Fruit fly (Drosophila melanogaster): ENCODE data around the gene CG7065.

CG7065 gene

dm6 chrX:9132589-9133237, 9.6 kb upstream of the CG7065 start:
- TF ChIP-seq CG7045 (GFP tag; optimal IDR thresholded peaks at IDR 0.05) (no peak), CG12768 (GFP tag; optimal IDR thresholded peaks at IDR 0.05) (no peak), pad (GFP tag; optimal IDR thresholded peaks at IDR 0.05) (no peak), Mnt (GFP tag; optimal IDR thresholded peaks at IDR 0.05) (no peak), kay (GFP tag; ENCODE audit: borderline replicate concordance) (no peak), CG1620 (GFP tag; optimal IDR thresholded peaks at IDR 0.05) (no peak), ovo (GFP tag; optimal IDR thresholded peaks at IDR 0.05) (no peak), cic (GFP tag; optimal IDR thresholded peaks at IDR 0.05) (no peak), CG14711 (tag; optimal IDR thresholded peaks at IDR 0.05) (no peak), CG5204 (GFP tag; optimal IDR thresholded peaks at IDR 0.05) (no peak), CG33017 (tag; optimal IDR thresholded peaks at IDR 0.05) (no peak), Hr96 (GFP tag; optimal IDR thresholded peaks at IDR 0.05) (no peak), Clk (GFP tag; optimal IDR thresholded peaks at IDR 0.05) (no peak), CG7101 (tag; optimal IDR thresholded peaks at IDR 0.05) (no peak), CG11617 (GFP tag; optimal IDR thresholded peaks at IDR 0.05) (no peak), tj (GFP tag; optimal IDR thresholded peaks at IDR 0.05) (no peak)

DNA sequence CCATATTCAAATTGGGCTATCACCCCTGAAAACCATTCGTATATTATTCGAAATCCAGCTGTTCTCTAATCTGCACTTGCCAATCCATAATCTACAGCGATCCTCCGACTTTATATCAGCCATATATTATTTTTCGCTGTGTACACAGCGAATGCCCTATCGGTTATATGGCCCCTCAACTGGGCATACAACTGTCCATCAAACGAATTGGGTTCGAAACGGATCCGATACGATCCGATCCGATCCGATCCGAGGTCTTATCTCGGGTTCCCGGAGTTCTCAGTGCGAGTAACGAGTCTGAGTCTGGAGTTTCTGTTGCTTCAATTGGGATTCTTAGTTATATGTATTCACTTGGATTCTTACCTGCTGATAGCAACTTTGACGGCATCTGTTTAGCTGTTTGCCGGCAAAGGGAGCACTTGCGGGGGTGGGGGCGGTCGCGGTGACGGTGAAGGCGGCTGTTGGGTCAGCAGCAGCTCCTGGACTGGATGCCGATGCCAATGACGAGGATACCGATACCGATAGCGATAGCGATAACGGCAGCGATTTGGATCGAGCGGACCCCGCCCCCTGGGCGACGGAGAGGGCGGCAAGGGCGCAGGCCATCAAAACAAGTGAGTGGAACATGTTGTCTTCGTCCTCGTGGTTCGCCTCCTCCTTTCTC, 8.6 kb upstream of the CG7065 start:
- no peak for TF ChIP-seq CG11617 (GFP tag; optimal IDR thresholded peaks at IDR 0.05)
- TF ChIP-seq pad (GFP tag; optimal IDR thresholded peaks at IDR 0.05) = no peak
- no peak for TF ChIP-seq CG14711 (tag; optimal IDR thresholded peaks at IDR 0.05)
- no peak for TF ChIP-seq CG33017 (tag; optimal IDR thresholded peaks at IDR 0.05)
- no peak for TF ChIP-seq Mnt (GFP tag; optimal IDR thresholded peaks at IDR 0.05)
- TF ChIP-seq bab1 (GFP tag; optimal IDR thresholded peaks at IDR 0.05) = no peak
- TF ChIP-seq CG12768 (GFP tag; optimal IDR thresholded peaks at IDR 0.05) = no peak
- no peak for TF ChIP-seq Clk (GFP tag; optimal IDR thresholded peaks at IDR 0.05)
- no peak for TF ChIP-seq ovo (GFP tag; optimal IDR thresholded peaks at IDR 0.05)
- no peak for TF ChIP-seq Hr96 (GFP tag; optimal IDR thresholded peaks at IDR 0.05)
- no peak for TF ChIP-seq CG1620 (GFP tag; optimal IDR thresholded peaks at IDR 0.05)
- no peak for TF ChIP-seq tj (GFP tag; optimal IDR thresholded peaks at IDR 0.05)
- TF ChIP-seq cic (GFP tag; optimal IDR thresholded peaks at IDR 0.05) = no peak
- no peak for TF ChIP-seq cnc (optimal IDR thresholded peaks at IDR 0.05)
- no peak for TF ChIP-seq kay (GFP tag; ENCODE audit: borderline replicate concordance)
- no peak for TF ChIP-seq CG7045 (GFP tag; optimal IDR thresholded peaks at IDR 0.05)

dm6 chrX:9134241-9134849, 7.9 kb upstream of the CG7065 start:
- no peak for TF ChIP-seq cnc (optimal IDR thresholded peaks at IDR 0.05)
- TF ChIP-seq ovo (GFP tag; optimal IDR thresholded peaks at IDR 0.05) = peak; percentile 24
- TF ChIP-seq tj (GFP tag; optimal IDR thresholded peaks at IDR 0.05) = peak; percentile 79
- TF ChIP-seq pad (GFP tag; optimal IDR thresholded peaks at IDR 0.05) = peak; percentile 71
- TF ChIP-seq CG1620 (GFP tag; optimal IDR thresholded peaks at IDR 0.05) = no peak

DNA sequence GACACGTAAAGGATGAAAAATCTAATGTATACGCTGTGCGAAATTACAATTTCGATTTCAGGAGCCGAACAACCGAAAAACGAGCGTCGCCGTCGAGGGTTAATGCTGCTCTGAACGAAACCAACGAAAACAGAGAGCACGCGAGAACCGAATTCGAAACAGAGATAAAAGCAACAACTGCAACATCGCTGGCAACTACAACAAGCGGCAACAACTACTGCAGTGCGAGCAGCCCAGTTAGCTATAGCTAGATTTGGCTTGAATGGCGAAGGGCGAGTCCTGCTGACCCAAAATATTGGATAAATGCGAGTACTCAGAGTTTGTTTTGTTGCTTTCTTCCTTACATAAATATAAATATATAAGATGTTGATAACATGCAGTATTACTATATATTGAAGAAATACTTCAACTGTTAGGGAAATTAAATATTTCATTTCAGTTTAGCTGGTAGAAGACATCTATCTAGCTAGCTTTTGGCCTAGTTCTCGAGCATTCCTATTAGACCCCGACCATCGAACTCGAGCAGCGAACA, 7.3 kb upstream of the CG7065 start, which contains the start of gene fend:
Gene fend (minus strand): TSS at position 178 of the 532 bp plus-strand sequence.
- TF ChIP-seq Hr96 (GFP tag; optimal IDR thresholded peaks at IDR 0.05) = no peak
- peak; percentile 3 for TF ChIP-seq CG11617 (GFP tag; optimal IDR thresholded peaks at IDR 0.05)
- no peak for TF ChIP-seq kay (GFP tag; ENCODE audit: borderline replicate concordance)
- peak; percentile 27 for TF ChIP-seq CG33017 (tag; optimal IDR thresholded peaks at IDR 0.05)
- peak; percentile 25 for TF ChIP-seq CG12768 (GFP tag; optimal IDR thresholded peaks at IDR 0.05)
- no peak for TF ChIP-seq CG7045 (GFP tag; optimal IDR thresholded peaks at IDR 0.05)
- TF ChIP-seq CG7101 (tag; optimal IDR thresholded peaks at IDR 0.05) = peak; percentile 19
- no peak for TF ChIP-seq CG5204 (GFP tag; optimal IDR thresholded peaks at IDR 0.05)

DNA sequence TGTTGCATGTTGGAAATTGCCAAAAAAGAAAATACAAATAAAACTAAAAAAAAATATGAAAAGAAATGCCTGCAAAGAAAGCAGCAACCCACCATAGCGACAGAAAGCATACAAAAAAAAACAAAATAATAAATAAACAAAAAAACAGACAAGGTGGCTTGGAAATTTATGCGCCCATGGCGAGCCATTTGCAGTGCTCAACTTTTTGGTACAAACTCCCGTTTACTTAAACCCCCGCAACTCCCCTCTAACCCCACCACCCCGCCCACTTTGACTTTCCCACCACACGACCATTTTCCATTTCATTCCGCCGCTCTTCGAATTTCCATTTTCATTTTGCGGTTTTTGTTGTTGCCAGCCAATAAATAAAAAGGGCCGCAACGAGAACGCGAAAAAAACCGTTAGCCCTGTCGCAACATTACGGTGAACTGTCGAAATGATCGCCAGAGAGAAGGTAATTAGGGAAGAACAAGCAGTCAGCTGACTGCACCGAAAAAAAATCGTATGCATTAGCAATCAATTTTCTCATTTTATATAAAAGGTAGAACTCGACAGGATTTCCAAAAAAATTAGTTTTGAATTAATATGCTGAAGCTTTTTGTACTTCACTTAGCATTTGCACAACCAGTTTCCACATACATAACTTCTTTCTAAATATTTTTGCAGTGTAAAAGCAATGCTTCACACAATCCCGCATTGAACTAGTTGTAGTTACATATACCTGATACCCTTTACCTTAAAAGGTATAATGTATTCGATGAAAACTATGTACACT, 5.3 kb upstream of the CG7065 start:
- TF ChIP-seq CG11617 (GFP tag; optimal IDR thresholded peaks at IDR 0.05) (no peak), pad (GFP tag; optimal IDR thresholded peaks at IDR 0.05) (peak; percentile 36), kay (GFP tag; ENCODE audit: borderline replicate concordance) (no peak), bab1 (GFP tag; optimal IDR thresholded peaks at IDR 0.05) (peak; percentile 63), cnc (optimal IDR thresholded peaks at IDR 0.05) (no peak), CG1620 (GFP tag; optimal IDR thresholded peaks at IDR 0.05) (no peak), ovo (GFP tag; optimal IDR thresholded peaks at IDR 0.05) (peak; percentile 19)

- TF ChIP-seq CG11617 (GFP tag; optimal IDR thresholded peaks at IDR 0.05) (no peak), pad (GFP tag; optimal IDR thresholded peaks at IDR 0.05) (no peak), toe (GFP tag; optimal IDR thresholded peaks at IDR 0.05) (no peak), CG1620 (GFP tag; optimal IDR thresholded peaks at IDR 0.05) (no peak), CG5204 (GFP tag; optimal IDR thresholded peaks at IDR 0.05) (no peak), tj (GFP tag; optimal IDR thresholded peaks at IDR 0.05) (peak; percentile 32), CG14711 (tag; optimal IDR thresholded peaks at IDR 0.05) (no peak), cic (GFP tag; optimal IDR thresholded peaks at IDR 0.05) (peak; percentile 19), ovo (GFP tag; optimal IDR thresholded peaks at IDR 0.05) (no peak), bab1 (GFP tag; optimal IDR thresholded peaks at IDR 0.05) (no peak), CG33017 (tag; optimal IDR thresholded peaks at IDR 0.05) (no peak), CG7101 (tag; optimal IDR thresholded peaks at IDR 0.05) (no peak), cnc (optimal IDR thresholded peaks at IDR 0.05) (no peak), Hr96 (GFP tag; optimal IDR thresholded peaks at IDR 0.05) (no peak), CG7045 (GFP tag; optimal IDR thresholded peaks at IDR 0.05) (no peak)
Observed at dm6 chrX:9139138-9139537, 3.2 kb upstream of the CG7065 start.
